Fruit fly (Drosophila melanogaster): ENCODE measurements around the gene CG11147.

Gene CG11147

dm6 chr2L:5745857-5746256 lies 4.8 kb upstream of the CG11147 start, which contains the start of gene CG11029:
TSS of gene CG11029 (plus strand) at chr2L:5746157.
- TF ChIP-seq Sin3A (optimal IDR thresholded peaks at IDR 0.05) (no peak), Myc (optimal IDR thresholded peaks at IDR 0.05) (no peak), ttk (optimal IDR thresholded peaks at IDR 0.05) (no peak), psq (optimal IDR thresholded peaks at IDR 0.05) (no peak), h (optimal IDR thresholded peaks at IDR 0.05) (no peak), insv (optimal IDR thresholded peaks at IDR 0.05) (no peak)

- TF ChIP-seq insv (optimal IDR thresholded peaks at IDR 0.05) (no peak), ttk (optimal IDR thresholded peaks at IDR 0.05) (no peak), Sin3A (optimal IDR thresholded peaks at IDR 0.05) (no peak), h (optimal IDR thresholded peaks at IDR 0.05) (no peak), psq (optimal IDR thresholded peaks at IDR 0.05) (no peak), Myc (optimal IDR thresholded peaks at IDR 0.05) (no peak)
These were observed 2.6 kb upstream of the CG11147 start for dm6 chr2L:5743537-5744148.

dm6 chr2L:5742437-5742836 lies 1.4 kb upstream of the CG11147 start:
- TF ChIP-seq Myc (optimal IDR thresholded peaks at IDR 0.05), result no peak
- TF ChIP-seq h (optimal IDR thresholded peaks at IDR 0.05), result no peak
- TF ChIP-seq Sin3A (optimal IDR thresholded peaks at IDR 0.05), result no peak
- no peak for TF ChIP-seq insv (optimal IDR thresholded peaks at IDR 0.05)
- TF ChIP-seq ttk (optimal IDR thresholded peaks at IDR 0.05), result no peak
- no peak for TF ChIP-seq psq (optimal IDR thresholded peaks at IDR 0.05)

- TF ChIP-seq Myc (optimal IDR thresholded peaks at IDR 0.05), result no peak
- no peak for TF ChIP-seq Sin3A (optimal IDR thresholded peaks at IDR 0.05)
- TF ChIP-seq insv (optimal IDR thresholded peaks at IDR 0.05), result no peak
- TF ChIP-seq h (optimal IDR thresholded peaks at IDR 0.05), result no peak
- TF ChIP-seq ttk (optimal IDR thresholded peaks at IDR 0.05), result no peak
- TF ChIP-seq psq (optimal IDR thresholded peaks at IDR 0.05), result no peak
These were observed 304 bp downstream of the CG11147 start for dm6 chr2L:5740740-5741139.

- no peak for TF ChIP-seq psq (optimal IDR thresholded peaks at IDR 0.05)
- no peak for TF ChIP-seq insv (optimal IDR thresholded peaks at IDR 0.05)
- TF ChIP-seq Myc (optimal IDR thresholded peaks at IDR 0.05), result no peak
- TF ChIP-seq h (optimal IDR thresholded peaks at IDR 0.05), result no peak
- TF ChIP-seq ttk (optimal IDR thresholded peaks at IDR 0.05), result no peak
- TF ChIP-seq Sin3A (optimal IDR thresholded peaks at IDR 0.05), result no peak
These were observed 10.6 kb downstream of the CG11147 start for dm6 chr2L:5730432-5730831.

- no peak for TF ChIP-seq insv (optimal IDR thresholded peaks at IDR 0.05)
- no peak for TF ChIP-seq psq (optimal IDR thresholded peaks at IDR 0.05)
- TF ChIP-seq h (optimal IDR thresholded peaks at IDR 0.05), result no peak
- TF ChIP-seq Sin3A (optimal IDR thresholded peaks at IDR 0.05), result no peak
- no peak for TF ChIP-seq ttk (optimal IDR thresholded peaks at IDR 0.05)
- TF ChIP-seq Myc (optimal IDR thresholded peaks at IDR 0.05), result no peak
These were observed 12.3 kb downstream of the CG11147 start, which contains the start of gene CG14006 for dm6 chr2L:5728711-5729110. TSS of gene CG14006 (minus strand) at chr2L:5728811.

dm6 chr2L:5726049-5726448 lies 15.0 kb downstream of the CG11147 start:
- no peak for TF ChIP-seq ttk (optimal IDR thresholded peaks at IDR 0.05)
- no peak for TF ChIP-seq psq (optimal IDR thresholded peaks at IDR 0.05)
- TF ChIP-seq h (optimal IDR thresholded peaks at IDR 0.05), result no peak
- no peak for TF ChIP-seq insv (optimal IDR thresholded peaks at IDR 0.05)
- TF ChIP-seq Sin3A (optimal IDR thresholded peaks at IDR 0.05), result no peak
- no peak for TF ChIP-seq Myc (optimal IDR thresholded peaks at IDR 0.05)

- TF ChIP-seq h (optimal IDR thresholded peaks at IDR 0.05) (no peak), Myc (optimal IDR thresholded peaks at IDR 0.05) (no peak), ttk (optimal IDR thresholded peaks at IDR 0.05) (no peak), insv (optimal IDR thresholded peaks at IDR 0.05) (no peak), psq (optimal IDR thresholded peaks at IDR 0.05) (no peak), Sin3A (optimal IDR thresholded peaks at IDR 0.05) (no peak)
These were observed 16.5 kb downstream of the CG11147 start, which contains the start of gene CG11030 for dm6 chr2L:5724521-5725023. TSS of gene CG11030 (plus strand) at chr2L:5724656.

- no peak for TF ChIP-seq h (optimal IDR thresholded peaks at IDR 0.05)
- no peak for TF ChIP-seq Sin3A (optimal IDR thresholded peaks at IDR 0.05)
- no peak for TF ChIP-seq psq (optimal IDR thresholded peaks at IDR 0.05)
- TF ChIP-seq ttk (optimal IDR thresholded peaks at IDR 0.05), result no peak
- TF ChIP-seq insv (optimal IDR thresholded peaks at IDR 0.05), result no peak
- TF ChIP-seq Myc (optimal IDR thresholded peaks at IDR 0.05), result no peak
These were observed 17.1 kb downstream of the CG11147 start for dm6 chr2L:5723859-5724475.

- TF ChIP-seq Myc (optimal IDR thresholded peaks at IDR 0.05) (no peak), insv (optimal IDR thresholded peaks at IDR 0.05) (no peak), h (optimal IDR thresholded peaks at IDR 0.05) (no peak), ttk (optimal IDR thresholded peaks at IDR 0.05) (no peak), psq (optimal IDR thresholded peaks at IDR 0.05) (no peak), Sin3A (optimal IDR thresholded peaks at IDR 0.05) (no peak)
These were observed 20.4 kb downstream of the CG11147 start, which contains the start of the genes CG11149 and sip1 for dm6 chr2L:5720407-5721228. TSS of gene CG11149 (minus strand) at chr2L:5720899. TSS of gene sip1 (plus strand) at chr2L:5721051.

dm6 chr2L:5716580-5716979 lies 24.5 kb downstream of the CG11147 start, which contains the start of the genes CG14007 and CG34011:
TSS of gene CG14007 (minus strand) at chr2L:5716680.
TSS of gene CG34011 (plus strand) at chr2L:5716701.
- no peak for TF ChIP-seq insv (optimal IDR thresholded peaks at IDR 0.05)
- no peak for TF ChIP-seq Myc (optimal IDR thresholded peaks at IDR 0.05)
- no peak for TF ChIP-seq h (optimal IDR thresholded peaks at IDR 0.05)
- TF ChIP-seq psq (optimal IDR thresholded peaks at IDR 0.05), result no peak
- TF ChIP-seq ttk (optimal IDR thresholded peaks at IDR 0.05), result no peak
- TF ChIP-seq Sin3A (optimal IDR thresholded peaks at IDR 0.05), result no peak
